Worm (Caenorhabditis elegans) whole organism, L4 larva: ENCODE measurements around the gene Y97E10AR.3.
A peak's percentile ranks its signal among the peaks of the same experiment; 100 is the strongest.

ENCODE experiments used
- aly-2 ChIP-seq: sonication (generic microtip); optimal IDR thresholded peaks from 2 replicates; lab custom pipeline; 2018; ENCODE audit warnings: missing biosample characterization, missing genetic modification characterization
- ama-1 ChIP-seq: fragments of 150-350 bp; optimal IDR thresholded peaks from 2 replicates; lab custom pipeline; 2014; ENCODE audit warnings: inconsistent platforms, mixed read lengths
- nhr-48 ChIP-seq: sonication (generic microtip); optimal IDR thresholded peaks from 2 replicates; lab custom pipeline; 2016; ENCODE audit warnings: mild to moderate bottlenecking, missing genetic modification characterization, missing compliant biosample characterization

DNA sequence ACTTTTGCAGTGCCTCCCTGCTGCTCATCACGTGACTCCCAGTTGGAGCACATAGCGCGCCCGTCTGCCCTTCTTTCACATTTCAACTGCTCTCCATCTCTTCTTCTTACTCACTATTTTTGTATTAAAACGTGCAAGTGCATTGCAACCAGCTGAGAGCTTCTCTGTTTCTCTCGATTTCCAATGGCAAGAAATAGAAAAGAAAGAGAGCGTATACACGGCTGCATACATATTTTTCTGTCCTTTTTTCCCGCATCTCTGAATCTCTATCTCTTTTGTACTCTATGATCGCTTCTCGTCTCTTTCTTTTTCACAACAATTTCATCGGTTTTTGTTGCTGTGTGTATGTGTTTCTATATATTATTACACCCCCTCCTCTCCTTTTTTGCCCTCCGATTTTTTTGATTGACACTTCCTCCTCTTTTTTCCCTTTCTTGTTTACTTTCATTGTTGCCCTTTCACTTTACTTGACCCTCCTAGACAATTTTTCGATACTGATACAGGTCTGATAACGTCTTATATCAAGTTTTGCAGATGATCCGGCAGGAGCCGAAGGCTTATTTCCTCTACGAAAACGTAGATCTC is 6.3 kb downstream of the Y97E10AR.3 start, which contains the start of gene Y97E10AR.1:
- TF ChIP-seq ama-1, result no peak
- no peak for TF ChIP-seq aly-2 (tag; lab: Kevin White, UChicago)
- TF ChIP-seq nhr-48 (tag; lab: Kevin White, UChicago), result peak; percentile 86
